Worm (Caenorhabditis elegans) whole organism, L1 larva: Measurements from ENCODE around the gene T20D3.5.
A peak's percentile ranks its signal among the peaks of the same experiment; 100 is the strongest.
"Not testable (repeated sequence)": the region's sequence is repeated elsewhere in the genome, so short reads cannot be mapped to it uniquely, and the experiment has no call there.

Experiments used
- C34B4.2 ChIP-seq: sonication (generic microtip); optimal IDR thresholded peaks from 2 replicates; lab custom pipeline; 2017; ENCODE audit warnings: mild to moderate bottlenecking, missing genetic modification characterization, missing compliant biosample characterization
- F16B12.6 ChIP-seq: fragments of 150-350 bp; optimal IDR thresholded peaks from 2 replicates; lab custom pipeline; 2014; ENCODE audit warnings: missing biosample characterization, missing genetic modification characterization
- ama-1 ChIP-seq: fragments of 150-350 bp; optimal IDR thresholded peaks from 2 replicates; lab custom pipeline; 2014
- ceh-88 ChIP-seq: fragments of 200-800 bp; sonication (Bioruptor generic); IDR thresholded peaks from 2 replicates; pipeline ENCODE4 v1.3.6; 2022; ENCODE audit warnings: missing genetic modification characterization, missing compliant biosample characterization
- dpl-1 ChIP-seq, 3 experiments: fragments of 150-350 bp in 2 of 3; sonication (generic microtip) in 1 of 3; optimal IDR thresholded peaks; 2 replicates each; lab custom pipeline; 2014 to 2017; ENCODE audit warnings: missing biosample characterization in 3 of 3, missing genetic modification characterization in 3 of 3, missing genetic modification reagents in 3 of 3
- dsc-1 ChIP-seq: sonication (generic microtip); optimal IDR thresholded peaks from 2 replicates; lab custom pipeline; 2016; ENCODE audit warnings: mild to moderate bottlenecking, missing genetic modification characterization, missing compliant biosample characterization
- efl-1 ChIP-seq, 4 experiments: fragments of 150-350 bp; optimal IDR thresholded peaks in 3 of 4; peaks in 1 of 4; 1 replicate in 1 of 4; 2 replicates in 3 of 4; lab custom pipeline; 2014; ENCODE audit warnings: missing biosample characterization in 2 of 4, missing genetic modification characterization in 2 of 4, missing genetic modification reagents in 2 of 4
- elt-3 ChIP-seq, 6 experiments: fragments of 150-350 bp in 1 of 6; sonication (generic microtip); optimal IDR thresholded peaks; 2 replicates each; lab custom pipeline; 2017 to 2018; ENCODE audit warnings: missing biosample characterization in 6 of 6, missing genetic modification characterization in 6 of 6, inconsistent platforms in 1 of 6
- hlh-17 ChIP-seq: fragments of 200-800 bp; sonication (Bioruptor generic); optimal IDR thresholded peaks from 2 replicates; lab custom pipeline; 2018; ENCODE audit warnings: missing genetic modification characterization, mild to moderate bottlenecking, missing compliant biosample characterization, moderate library complexity, borderline replicate concordance
- hlh-4 ChIP-seq: sonication (generic microtip); optimal IDR thresholded peaks from 2 replicates; lab custom pipeline; 2016; ENCODE audit warnings: mild to moderate bottlenecking, missing genetic modification characterization, missing compliant biosample characterization
- lin-13 ChIP-seq: fragments of 150-350 bp; optimal IDR thresholded peaks from 2 replicates; lab custom pipeline; 2014; ENCODE audit warnings: missing biosample characterization, missing genetic modification reagents, missing genetic modification characterization
- lin-14 ChIP-seq: fragments of 200-800 bp; sonication (Bioruptor generic); optimal IDR thresholded peaks from 2 replicates; lab custom pipeline; 2018; ENCODE audit warnings: mild to moderate bottlenecking, missing genetic modification characterization, moderate library complexity, missing compliant biosample characterization
- lin-15B ChIP-seq: fragments of 150-350 bp; sonication (generic microtip); optimal IDR thresholded peaks from 3 replicates; lab custom pipeline; 2014; ENCODE audit warnings: missing biosample characterization, missing genetic modification characterization
- lin-39 ChIP-seq: fragments of 150-350 bp; optimal IDR thresholded peaks from 2 replicates; lab custom pipeline; 2014; ENCODE audit warnings: missing biosample characterization, missing genetic modification reagents, missing genetic modification characterization
- lir-3 ChIP-seq: sonication (generic microtip); optimal IDR thresholded peaks from 2 replicates; lab custom pipeline; 2016; ENCODE audit warnings: mild to moderate bottlenecking, missing genetic modification characterization, moderate library complexity, missing compliant biosample characterization; ENCODE audit not compliant: poor library complexity
- mab-9 ChIP-seq: fragments of 200-800 bp; sonication (Bioruptor generic); IDR thresholded peaks from 2 replicates; pipeline ENCODE4 v1.3.6; 2022; ENCODE audit warnings: missing genetic modification reagents, missing genetic modification characterization, missing compliant biosample characterization
- mef-2 ChIP-seq: fragments of 150-350 bp; optimal IDR thresholded peaks from 2 replicates; lab custom pipeline; 2014; ENCODE audit warnings: missing biosample characterization, missing genetic modification characterization
- mep-1 ChIP-seq: fragments of 150-350 bp; optimal IDR thresholded peaks from 2 replicates; lab custom pipeline; 2014; ENCODE audit warnings: missing biosample characterization, missing genetic modification characterization
- nhr-19 ChIP-seq: fragments of 200-800 bp; sonication (Bioruptor generic); conservative IDR thresholded peaks from 2 replicates; pipeline ENCODE4 v1.3.6; 2022; ENCODE audit warnings: missing genetic modification characterization, missing compliant biosample characterization
- nhr-20 ChIP-seq: sonication (generic microtip); optimal IDR thresholded peaks from 2 replicates; lab custom pipeline; 2016; ENCODE audit warnings: mild to moderate bottlenecking, missing genetic modification characterization, missing compliant biosample characterization
- nhr-237 ChIP-seq: fragments of 150-350 bp; optimal IDR thresholded peaks from 2 replicates; lab custom pipeline; 2014; ENCODE audit warnings: missing biosample characterization, missing genetic modification characterization
- nhr-28 ChIP-seq: fragments of 150-350 bp; optimal IDR thresholded peaks from 2 replicates; lab custom pipeline; 2014; ENCODE audit warnings: missing biosample characterization, missing genetic modification characterization
- nhr-71 ChIP-seq: sonication (generic microtip); optimal IDR thresholded peaks from 2 replicates; lab custom pipeline; 2016; ENCODE audit warnings: mild to moderate bottlenecking, missing genetic modification characterization, moderate library complexity, missing compliant biosample characterization
- nhr-84 ChIP-seq: sonication (generic microtip); optimal IDR thresholded peaks from 2 replicates; lab custom pipeline; 2017; ENCODE audit warnings: missing biosample characterization, missing genetic modification characterization
- nhr-85 ChIP-seq: sonication (generic microtip); peaks from one replicate; lab custom pipeline; 2016; ENCODE audit warnings: missing genetic modification characterization, inconsistent platforms, missing compliant biosample characterization
- nhr-90 ChIP-seq: sonication (generic microtip); optimal IDR thresholded peaks from 2 replicates; lab custom pipeline; 2016; ENCODE audit warnings: mild to moderate bottlenecking, missing genetic modification characterization, missing compliant biosample characterization; ENCODE audit not compliant: poor library complexity
- pqm-1 ChIP-seq: sonication (generic microtip); optimal IDR thresholded peaks from 3 replicates; lab custom pipeline; 2017; ENCODE audit warnings: missing biosample characterization, missing genetic modification characterization
- rnt-1 ChIP-seq: sonication (generic microtip); optimal IDR thresholded peaks from 2 replicates; lab custom pipeline; 2016; ENCODE audit warnings: mild to moderate bottlenecking, missing genetic modification characterization, moderate library complexity, missing compliant biosample characterization
- snpc-4 ChIP-seq: fragments of 150-350 bp; optimal IDR thresholded peaks from 2 replicates; lab custom pipeline; 2014; ENCODE audit warnings: missing biosample characterization, missing genetic modification characterization
- sptf-1 ChIP-seq: fragments of 150-350 bp; optimal IDR thresholded peaks from 2 replicates; lab custom pipeline; 2014; ENCODE audit warnings: missing biosample characterization, missing genetic modification characterization
- swsn-7 ChIP-seq: sonication (generic microtip); optimal IDR thresholded peaks from 2 replicates; lab custom pipeline; 2016; ENCODE audit warnings: missing genetic modification characterization, missing compliant biosample characterization
- tlp-1 ChIP-seq: fragments of 150-350 bp; optimal IDR thresholded peaks from 2 replicates; lab custom pipeline; 2014; ENCODE audit warnings: missing biosample characterization, missing genetic modification characterization
- unc-62 ChIP-seq: fragments of 150-350 bp; optimal IDR thresholded peaks from 2 replicates; lab custom pipeline; 2014; ENCODE audit warnings: missing biosample characterization, missing genetic modification reagents, missing genetic modification characterization
- unc-86 ChIP-seq: sonication (generic microtip); optimal IDR thresholded peaks from 2 replicates; lab custom pipeline; 2016; ENCODE audit warnings: missing genetic modification characterization, missing compliant biosample characterization
- unc-98 ChIP-seq: fragments of 200-800 bp; sonication (Bioruptor generic); IDR thresholded peaks from 2 replicates; pipeline ENCODE4 v1.3.6; 2022; ENCODE audit warnings: missing genetic modification characterization, missing compliant biosample characterization
- zag-1 ChIP-seq: fragments of 150-350 bp; optimal IDR thresholded peaks from 2 replicates; lab custom pipeline; 2014; ENCODE audit warnings: missing biosample characterization, missing genetic modification characterization
- zip-4 ChIP-seq: fragments of 200-800 bp; sonication (Bioruptor generic); optimal IDR thresholded peaks from 2 replicates; lab custom pipeline; 2018; ENCODE audit warnings: mild to moderate bottlenecking, missing genetic modification characterization, moderate library complexity, missing compliant biosample characterization

T20D3.5 gene

DNA sequence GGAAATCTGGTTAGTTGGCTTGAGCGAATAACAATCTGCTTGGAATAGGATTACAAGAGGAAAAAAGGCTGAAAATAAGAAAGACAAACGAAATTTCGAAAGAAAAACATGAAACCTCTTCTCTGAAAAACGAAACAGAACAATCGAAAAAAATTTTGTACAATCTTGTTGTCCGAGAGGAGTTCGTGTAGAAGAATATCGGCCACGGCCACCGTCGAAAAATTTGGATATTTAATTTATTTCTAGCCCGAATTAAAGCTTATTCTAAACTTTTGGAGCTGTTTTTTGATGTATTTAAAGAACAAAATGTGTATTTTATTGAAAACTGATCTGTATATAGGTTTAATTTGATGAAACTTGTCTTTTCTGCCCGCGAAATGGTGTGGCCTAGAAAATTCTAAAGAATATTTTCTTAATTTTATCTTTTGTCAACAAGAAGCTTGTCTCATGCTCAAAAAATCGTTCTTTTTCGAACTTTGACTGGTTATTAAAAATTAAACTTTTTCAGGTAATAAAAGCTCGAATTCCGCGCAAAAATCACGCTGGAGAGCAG lies at the start of gene T20D3.5:
T20D3.5 (plus strand) TSS at position 503 of the 553 bp plus-strand sequence.
- TF ChIP-seq nhr-20 (tag; lab: Kevin White, UChicago) (no peak), rnt-1 (peak; percentile 13)

DNA sequence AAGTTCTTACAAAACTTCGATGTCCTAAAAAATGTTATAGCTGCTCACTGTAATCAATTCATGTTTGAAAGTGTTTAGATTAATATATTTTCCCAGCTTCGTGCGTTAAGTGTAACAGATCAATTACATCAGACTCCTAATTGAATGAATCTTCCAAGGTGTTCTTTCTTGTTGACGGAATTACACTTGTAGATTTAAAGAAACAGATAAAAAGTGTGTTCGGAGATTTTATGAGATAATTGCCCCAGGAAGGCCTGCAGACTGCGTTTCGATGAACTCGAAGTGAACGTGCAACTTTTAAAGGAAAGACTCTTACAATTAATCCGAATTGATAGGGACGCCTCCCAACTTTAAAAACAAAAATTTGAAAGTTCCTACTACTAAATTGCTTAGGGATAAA lies 47.2 kb upstream of the T20D3.5 start:
- TF ChIP-seq tlp-1 (tag; lab: Kevin White, UChicago) = no peak
- TF ChIP-seq nhr-85 (tag; lab: Kevin White, UChicago) = no peak
- no peak for TF ChIP-seq nhr-237 (tag; lab: Kevin White, UChicago)
- no peak for TF ChIP-seq hlh-4 (tag; lab: Kevin White, UChicago)
- TF ChIP-seq ama-1 = no peak
- TF ChIP-seq lin-15B = no peak
- TF ChIP-seq unc-86 = no peak
- TF ChIP-seq dpl-1 (GFP tag; optimal IDR thresholded peaks at IDR 0.05; lab: Kevin White, UChicago) = no peak
- TF ChIP-seq unc-98 = no peak
- TF ChIP-seq F16B12.6 (tag; lab: Kevin White, UChicago) = no peak
- TF ChIP-seq dsc-1 (tag; lab: Kevin White, UChicago) = no peak
- no peak for TF ChIP-seq hlh-17 (GFP tag; lab: Kevin White, UChicago)
- no peak for TF ChIP-seq pqm-1 (tag; lab: Kevin White, UChicago)
- no peak for TF ChIP-seq nhr-28 (tag; lab: Kevin White, UChicago)

DNA sequence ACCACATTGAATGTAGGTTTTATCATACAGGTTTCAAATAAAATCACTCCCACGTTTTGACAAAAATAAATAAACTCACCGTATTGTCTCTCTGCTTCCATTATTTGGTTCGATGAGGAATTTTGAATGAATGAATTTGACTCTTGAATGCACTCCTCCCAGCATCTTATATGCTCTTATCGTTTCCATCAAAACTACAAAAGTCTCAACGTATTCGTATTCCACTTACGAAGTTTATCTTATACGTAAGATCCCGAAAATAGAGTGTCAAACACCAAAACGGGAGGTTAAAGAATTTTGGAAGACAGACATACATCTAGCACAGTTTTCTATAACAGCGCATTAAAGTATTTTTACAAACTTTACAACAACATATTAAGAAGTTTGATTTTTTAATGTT lies 43.0 kb upstream of the T20D3.5 start, which contains the start of gene nhr-264:
nhr-264 (minus strand) TSS at position 101 of the 400 bp plus-strand sequence.
- not testable (repeated sequence) for TF ChIP-seq unc-86; zip-4 (GFP tag; lab: Kevin White, UChicago); nhr-19

DNA sequence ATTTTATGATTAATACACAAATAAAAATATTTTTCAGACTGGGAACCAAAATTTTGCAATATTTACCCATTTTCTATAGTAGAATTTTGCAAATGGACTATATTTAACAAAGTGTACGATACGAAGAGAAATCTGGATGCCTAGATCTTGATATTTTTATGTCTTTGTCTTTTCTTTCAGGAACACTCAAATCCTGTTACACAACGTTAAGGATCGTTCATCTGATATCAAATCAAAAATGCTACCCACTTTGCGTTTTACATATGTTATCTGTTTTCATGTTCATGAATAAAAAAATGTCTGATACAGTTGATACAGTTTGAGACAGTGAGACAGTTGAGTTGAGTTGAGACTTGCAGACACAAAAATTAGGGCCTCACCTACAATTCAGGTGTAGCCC lies 40.6 kb upstream of the T20D3.5 start, which contains the start of gene F49C12.1:
F49C12.1 (minus strand) TSS at position 70 of the 400 bp plus-strand sequence.
- TF ChIP-seq lin-39 (tag; lab: Kevin White, UChicago) = no peak
- no peak for TF ChIP-seq nhr-90 (tag; lab: Kevin White, UChicago)
- no peak for TF ChIP-seq nhr-84 (tag; lab: Kevin White, UChicago)
- no peak for TF ChIP-seq snpc-4
- TF ChIP-seq sptf-1 (tag; lab: Kevin White, UChicago) = no peak
- no peak for TF ChIP-seq zag-1 (tag; lab: Kevin White, UChicago)
- no peak for TF ChIP-seq zip-4 (GFP tag; lab: Kevin White, UChicago)
- no peak for TF ChIP-seq ceh-88 (GFP tag; lab: Robert Waterston, UW)

DNA sequence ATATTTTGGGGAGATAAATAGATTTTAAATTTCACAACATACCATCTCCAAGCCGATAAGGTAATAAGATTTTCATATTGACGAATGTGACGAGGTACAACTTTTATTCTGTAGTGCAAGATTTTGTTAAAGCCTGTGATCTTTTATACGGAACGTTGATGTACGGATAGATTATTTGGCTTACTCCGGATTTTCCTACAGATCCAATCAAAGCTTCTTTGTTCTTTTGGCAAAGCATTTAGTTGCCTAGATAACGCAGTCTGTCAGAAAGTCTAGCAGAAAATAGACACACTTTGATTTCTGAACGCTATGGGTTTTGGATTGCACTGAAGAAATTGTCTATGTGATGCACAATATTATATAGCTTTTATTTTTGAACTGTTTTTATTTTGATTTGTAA lies 37.7 kb upstream of the T20D3.5 start, which contains the start of gene F49C12.2:
F49C12.2 (minus strand) TSS at position 101 of the 400 bp plus-strand sequence.
- no peak for TF ChIP-seq mep-1 (tag; lab: Kevin White, UChicago)

DNA sequence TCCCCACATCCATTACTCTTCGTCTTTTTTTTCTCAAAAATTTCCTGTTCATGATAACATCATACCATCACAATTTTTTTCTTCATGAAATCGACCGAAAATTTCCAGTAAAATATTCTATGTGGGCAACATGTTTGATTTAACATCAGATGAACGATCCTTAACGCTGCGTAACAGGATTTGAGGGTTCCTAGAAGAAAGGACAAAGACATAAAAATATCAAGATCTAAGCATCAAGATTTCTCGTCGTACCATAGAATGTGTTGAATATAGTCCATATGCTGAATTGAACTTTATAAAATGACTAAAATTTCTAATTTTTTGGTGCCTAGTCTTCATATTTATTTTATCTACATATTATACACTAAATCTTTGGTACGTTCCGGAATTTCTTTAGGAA lies 36.7 kb upstream of the T20D3.5 start, which contains the start of gene F49C12.3:
F49C12.3 (plus strand) TSS at position 301 of the 400 bp plus-strand sequence.
- TF ChIP-seq C34B4.2 (tag; lab: Kevin White, UChicago) = no peak
- TF ChIP-seq hlh-4 (tag; lab: Kevin White, UChicago) = no peak
- no peak for TF ChIP-seq mef-2 (tag; lab: Kevin White, UChicago)
- TF ChIP-seq efl-1 (optimal IDR thresholded peaks at IDR 0.05; lab: Kevin White, UChicago) = no peak
- TF ChIP-seq efl-1 (GFP tag; optimal IDR thresholded peaks at IDR 0.05 in 1 of 2; lab: Kevin White, UChicago) = no peak
- TF ChIP-seq mab-9 = no peak
- TF ChIP-seq lin-39 (tag; lab: Kevin White, UChicago) = no peak
- TF ChIP-seq unc-98 = no peak
- TF ChIP-seq zag-1 (tag; lab: Kevin White, UChicago) = no peak
- TF ChIP-seq nhr-71 (tag; lab: Kevin White, UChicago) = no peak
- TF ChIP-seq elt-3 (tag; optimal IDR thresholded peaks at IDR 0.05; lab: Kevin White, UChicago) = no peak
- no peak for TF ChIP-seq swsn-7 (tag; lab: Kevin White, UChicago)
- no peak for TF ChIP-seq unc-62 (GFP tag; lab: Kevin White, UChicago)
- TF ChIP-seq lir-3 = no peak
- TF ChIP-seq lin-13 (GFP tag; lab: Kevin White, UChicago) = no peak
- no peak for TF ChIP-seq nhr-20 (tag; lab: Kevin White, UChicago)
- no peak for TF ChIP-seq lin-14 (GFP tag; lab: Kevin White, UChicago)
- no peak for TF ChIP-seq ceh-88 (GFP tag; lab: Robert Waterston, UW)
